Fruit fly (Drosophila melanogaster): ENCODE data around the gene ND-13B.

The ND-13B gene

dm6 chr3L:10683899-10684340 is 10.0 kb downstream of the ND-13B start (continued):
- TF ChIP-seq GATAe (GFP tag; conservative IDR thresholded peaks at IDR 0.05), result no peak
- TF ChIP-seq emc (GFP tag; optimal IDR thresholded peaks at IDR 0.05), result peak; percentile 30
- TF ChIP-seq CG43689 (GFP tag; IDR thresholded peaks at IDR 0.05), result 0 out of 2 replicates have a peak, but pooled peaks have one; percentile 26
- TF ChIP-seq btn (GFP tag; optimal IDR thresholded peaks at IDR 0.05), result peak; percentile 13
- peak; percentile 75 for TF ChIP-seq NK7.1 (GFP tag; optimal IDR thresholded peaks at IDR 0.05)
- peak; percentile 76 for TF ChIP-seq CG2678 (tag; optimal IDR thresholded peaks at IDR 0.05)
- TF ChIP-seq org-1 (GFP tag; optimal IDR thresholded peaks at IDR 0.05), result peak; percentile 60
- peak; percentile 60 for TF ChIP-seq slp2 (GFP tag; optimal IDR thresholded peaks at IDR 0.05)
- TF ChIP-seq slou (GFP tag; optimal IDR thresholded peaks at IDR 0.05), result no peak
- peak; percentile 55 for TF ChIP-seq CG31441 (GFP tag; IDR thresholded peaks at IDR 0.05)
- peak; percentile 16 for TF ChIP-seq Fer2 (tag; optimal IDR thresholded peaks at IDR 0.05)
- TF ChIP-seq CG12659 (GFP tag; optimal IDR thresholded peaks at IDR 0.05), result peak; percentile 59
- no peak for TF ChIP-seq BEAF-32 (GFP tag; optimal IDR thresholded peaks at IDR 0.05)
- TF ChIP-seq gsb (GFP tag; IDR thresholded peaks at IDR 0.05), result peak; percentile 51; the same call in 1 of the 2 replicates
- TF ChIP-seq gsb-n (tag; optimal IDR thresholded peaks at IDR 0.05), result peak; percentile 1
- TF ChIP-seq CG10959 (GFP tag; IDR thresholded peaks at IDR 0.05), result 0 out of 2 replicates have a peak, but pooled peaks have one; percentile 27

dm6 chr3L:10682725-10683367 is 11.1 kb downstream of the ND-13B start:
- TF ChIP-seq ken (GFP tag; IDR thresholded peaks at IDR 0.05), result peak; percentile 90
- peak; percentile 99 for TF ChIP-seq CG2678 (tag; optimal IDR thresholded peaks at IDR 0.05)
- TF ChIP-seq Mes4 (GFP tag; optimal IDR thresholded peaks at IDR 0.05), result peak; percentile 84
- TF ChIP-seq kni (GFP tag; optimal IDR thresholded peaks at IDR 0.05), result peak; percentile 83
- TF ChIP-seq CG11247 (GFP tag; IDR thresholded peaks at IDR 0.05), result peak; percentile 94
- TF ChIP-seq Ets97D (GFP tag; optimal IDR thresholded peaks at IDR 0.05), result peak; percentile 35
- TF ChIP-seq CG15269 (tag; optimal IDR thresholded peaks at IDR 0.05), result peak; percentile 99
- peak; percentile 94; the same call in 2 of the 3 replicates for TF ChIP-seq CG3726 (GFP tag; IDR thresholded peaks at IDR 0.05)
- TF ChIP-seq CG2116 (GFP tag; optimal IDR thresholded peaks at IDR 0.05), result peak; percentile 86
- TF ChIP-seq Fer1 (GFP tag; optimal IDR thresholded peaks at IDR 0.05), result peak; percentile 99
- TF ChIP-seq CG17359 (tag; optimal IDR thresholded peaks at IDR 0.05), result peak; percentile 97
- peak; percentile 100 for TF ChIP-seq CG7556 (GFP tag; optimal IDR thresholded peaks at IDR 0.05)
- peak; percentile 93 for TF ChIP-seq Lhr (GFP tag; optimal IDR thresholded peaks at IDR 0.05)
- no peak for TF ChIP-seq br (optimal IDR thresholded peaks at IDR 0.05)
- TF ChIP-seq nerfin-2 (GFP tag; IDR thresholded peaks at IDR 0.05; ENCODE audit: partially characterized antibody), result 0 out of 2 replicates have a peak, but pooled peaks have one; percentile 25
- TF ChIP-seq Sox102F (GFP tag; optimal IDR thresholded peaks at IDR 0.05), result peak; percentile 98
- TF ChIP-seq Usf (GFP tag; optimal IDR thresholded peaks at IDR 0.05), result peak; percentile 97
- TF ChIP-seq tup (GFP tag; optimal IDR thresholded peaks at IDR 0.05), result peak; percentile 86
- peak; percentile 98 for TF ChIP-seq so (GFP tag; IDR thresholded peaks at IDR 0.05)
- TF ChIP-seq Asciz (GFP tag; optimal IDR thresholded peaks at IDR 0.05), result peak; percentile 99
- TF ChIP-seq CG11456 (GFP tag; IDR thresholded peaks at IDR 0.05), result peak; percentile 93
- peak; percentile 63 for TF ChIP-seq CG33213 (GFP tag; optimal IDR thresholded peaks at IDR 0.05)
- peak; percentile 97 for TF ChIP-seq CG2875 (GFP tag; optimal IDR thresholded peaks at IDR 0.05)
- TF ChIP-seq usp (GFP tag; optimal IDR thresholded peaks at IDR 0.05), result no peak
- peak in 1 of 2 experiments; percentile 99 for TF ChIP-seq eve (GFP tag; optimal IDR thresholded peaks at IDR 0.05)
- TF ChIP-seq Nf-YB (GFP tag; optimal IDR thresholded peaks at IDR 0.05), result peak; percentile 89
- TF ChIP-seq Dip3 (GFP tag; optimal IDR thresholded peaks at IDR 0.05), result peak; percentile 85
- no peak for TF ChIP-seq prd (optimal IDR thresholded peaks at IDR 0.05)
- TF ChIP-seq prd (GFP tag; IDR thresholded peaks at IDR 0.05), result peak; percentile 97
- TF ChIP-seq HLHmδ (GFP tag; optimal IDR thresholded peaks at IDR 0.05), result peak; percentile 83
- peak; percentile 95 for TF ChIP-seq B-H2 (GFP tag; optimal IDR thresholded peaks at IDR 0.05)
- no peak for TF ChIP-seq D (optimal IDR thresholded peaks at IDR 0.05)
- TF ChIP-seq D (GFP tag; optimal IDR thresholded peaks at IDR 0.05), result peak; percentile 99
- peak; percentile 99 for TF ChIP-seq CoRest (tag; optimal IDR thresholded peaks at IDR 0.05)
